Worm (Caenorhabditis elegans) whole organism, early embryonic: ENCODE results near the gene srbc-1.

Experiments used
- ama-1 ChIP-seq: fragments of 150-350 bp; optimal IDR thresholded peaks from 2 replicates; lab custom pipeline; 2014
- ceh-36 ChIP-seq: sonication (generic microtip); optimal IDR thresholded peaks from 2 replicates; lab custom pipeline; 2016; ENCODE audit warnings: missing genetic modification characterization, inconsistent platforms, missing compliant biosample characterization
- hmbx-1 ChIP-seq: sonication (generic microtip); optimal IDR thresholded peaks from 2 replicates; lab custom pipeline; 2016; ENCODE audit warnings: mild to moderate bottlenecking, missing genetic modification characterization, missing compliant biosample characterization
- scrt-1 ChIP-seq: fragments of 200-800 bp; sonication (Bioruptor generic); IDR thresholded peaks from 2 replicates; pipeline ENCODE4 v1.3.6; 2022; ENCODE audit warnings: missing genetic modification characterization, missing compliant biosample characterization
- sea-1 ChIP-seq: fragments of 200-800 bp; sonication (Bioruptor generic); conservative IDR thresholded peaks from 2 replicates; pipeline ENCODE4 v1.3.6; 2022; ENCODE audit warnings: missing genetic modification characterization, missing compliant biosample characterization
- tra-4 ChIP-seq: sonication (generic microtip); optimal IDR thresholded peaks from 2 replicates; lab custom pipeline; 2017; ENCODE audit warnings: missing genetic modification characterization, missing compliant biosample characterization

DNA sequence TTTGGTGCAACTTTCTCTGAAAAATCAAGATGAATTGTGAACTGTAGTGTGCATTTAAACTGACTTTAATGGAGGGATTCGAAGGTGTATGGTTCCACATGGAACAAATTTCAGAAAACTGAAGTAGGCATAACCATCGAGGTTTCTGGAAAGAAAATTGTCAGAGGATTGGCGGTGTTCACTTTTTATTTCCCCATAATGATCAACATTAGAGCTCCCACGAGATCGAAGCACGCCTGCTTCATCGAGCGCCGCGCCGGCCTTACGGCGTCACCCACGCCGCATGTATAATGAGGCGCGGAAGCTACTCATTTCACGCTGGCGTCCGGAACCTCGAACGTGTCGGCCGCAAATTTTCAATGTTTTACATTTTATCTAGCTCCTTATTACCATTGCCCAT lies 13.7 kb downstream of the srbc-1 start:
- TF ChIP-seq ama-1 (lab: Kevin White, UChicago) = no peak
- TF ChIP-seq scrt-1 (GFP tag; lab: Robert Waterston, UW) = no peak
- TF ChIP-seq sea-1 (GFP tag; lab: Robert Waterston, UW) = no peak
- TF ChIP-seq ceh-36 (tag; lab: Kevin White, UChicago) = no peak
- no peak for TF ChIP-seq hmbx-1 (tag; lab: Kevin White, UChicago)
- no peak for TF ChIP-seq tra-4 (tag; lab: Kevin White, UChicago)
